Worm (Caenorhabditis elegans): ENCODE results near the gene cdh-3.

ce11 chrIII:7709391-7709790 is 44.9 kb downstream of the cdh-3 start, which contains the start of gene lin-13:
- TF ChIP-seq snpc-4 (tag; optimal IDR thresholded peaks at IDR 0.05): no peak
- no peak for TF ChIP-seq mdl-1 (tag; optimal IDR thresholded peaks at IDR 0.05)
- TF ChIP-seq unc-62 (GFP tag; optimal IDR thresholded peaks at IDR 0.05): no peak
- no peak for TF ChIP-seq blmp-1 (tag; optimal IDR thresholded peaks at IDR 0.05; ENCODE audit: insufficient read depth)
- no peak for TF ChIP-seq elt-3 (tag; optimal IDR thresholded peaks at IDR 0.05)
- no peak for TF ChIP-seq F13H6.1 (tag; optimal IDR thresholded peaks at IDR 0.05)
- no peak for TF ChIP-seq ama-1 (optimal IDR thresholded peaks at IDR 0.05)
- no peak for TF ChIP-seq crh-2 (tag; optimal IDR thresholded peaks at IDR 0.05)
- TF ChIP-seq peb-1 (tag; optimal IDR thresholded peaks at IDR 0.05): no peak
- no peak for TF ChIP-seq R02D3.7 (tag; optimal IDR thresholded peaks at IDR 0.05)
- no peak for TF ChIP-seq sem-4 (tag; optimal IDR thresholded peaks at IDR 0.05)
- no peak for TF ChIP-seq egl-27 (tag; optimal IDR thresholded peaks at IDR 0.05)

All from whole organism, L2 larva.